Fruit fly (Drosophila melanogaster): ENCODE results near the gene p38c.

Gene p38c

dm6 chr3R:24112320-24113069 lies 37.5 kb downstream of the p38c start, which contains the start of gene CG13605:
Gene CG13605 (minus strand): TSS chr3R:24112389.
- no peak for TF ChIP-seq tll (GFP tag; optimal IDR thresholded peaks at IDR 0.05)
- TF ChIP-seq cad (GFP tag; optimal IDR thresholded peaks at IDR 0.05), result no peak
- no peak for TF ChIP-seq Lim3 (GFP tag; IDR thresholded peaks at IDR 0.05)
- TF ChIP-seq vfl (GFP tag; optimal IDR thresholded peaks at IDR 0.05), result peak; percentile 25
- TF ChIP-seq CG2712 (tag; optimal IDR thresholded peaks at IDR 0.05), result peak; percentile 80
- peak; percentile 86 for TF ChIP-seq slbo (GFP tag; IDR thresholded peaks at IDR 0.05)
- peak; percentile 48 for TF ChIP-seq Dip3 (GFP tag; optimal IDR thresholded peaks at IDR 0.05)
- no peak for TF ChIP-seq CG14965 (GFP tag; optimal IDR thresholded peaks at IDR 0.05; ENCODE audit: borderline replicate concordance)
- 0 out of 2 replicates have a peak, but pooled peaks have one; percentile 27 for TF ChIP-seq danr (GFP tag; IDR thresholded peaks at IDR 0.05)
- TF ChIP-seq row (GFP tag; IDR thresholded peaks at IDR 0.05), result peak; percentile 84
- TF ChIP-seq CG6254 (GFP tag; optimal IDR thresholded peaks at IDR 0.05), result peak; percentile 77
- peak; percentile 78 for TF ChIP-seq ATbp (GFP tag; optimal IDR thresholded peaks at IDR 0.05)
- TF ChIP-seq toy (GFP tag; IDR thresholded peaks at IDR 0.05), result no peak
- no peak for TF ChIP-seq da (GFP tag; optimal IDR thresholded peaks at IDR 0.05)
- no peak for TF ChIP-seq CG11093 (GFP tag; IDR thresholded peaks at IDR 0.05)
- peak; percentile 79 for TF ChIP-seq Fer3 (tag; optimal IDR thresholded peaks at IDR 0.05)
- TF ChIP-seq CG11504 (tag; optimal IDR thresholded peaks at IDR 0.05), result peak; percentile 81
- TF ChIP-seq CG7372 (GFP tag; IDR thresholded peaks at IDR 0.05), result no peak
- peak; percentile 61; the same call in 1 of the 2 replicates for TF ChIP-seq Taf1 (GFP tag; IDR thresholded peaks at IDR 0.05)
- TF ChIP-seq CG7963 (GFP tag; IDR thresholded peaks at IDR 0.05; ENCODE audit: partially characterized antibody), result no peak
- peak; percentile 63 for TF ChIP-seq CG12299 (tag; optimal IDR thresholded peaks at IDR 0.05)
- TF ChIP-seq CG12659 (GFP tag; optimal IDR thresholded peaks at IDR 0.05), result peak; percentile 89
- TF ChIP-seq Six4 (GFP tag; optimal IDR thresholded peaks at IDR 0.05), result peak; percentile 52
- TF ChIP-seq H15 (GFP tag; IDR thresholded peaks at IDR 0.05), result no peak
- TF ChIP-seq corto (GFP tag; optimal IDR thresholded peaks at IDR 0.05), result peak; percentile 22
- TF ChIP-seq tup (GFP tag; optimal IDR thresholded peaks at IDR 0.05), result no peak
- TF ChIP-seq CG3407 (GFP tag; optimal IDR thresholded peaks at IDR 0.05), result peak; percentile 9
- TF ChIP-seq CG43689 (GFP tag; IDR thresholded peaks at IDR 0.05), result 0 out of 2 replicates have a peak, but pooled peaks have one; percentile 16
- TF ChIP-seq CG7556 (GFP tag; optimal IDR thresholded peaks at IDR 0.05), result peak; percentile 75
- peak; percentile 61; the same call in 2 of the 3 replicates for TF ChIP-seq Mrtf (GFP tag; IDR thresholded peaks at IDR 0.05)
- TF ChIP-seq Usf (GFP tag; optimal IDR thresholded peaks at IDR 0.05), result peak; percentile 38
- TF ChIP-seq crol (GFP tag; IDR thresholded peaks at IDR 0.05), result no peak
- TF ChIP-seq Antp (GFP tag; optimal IDR thresholded peaks at IDR 0.05), result peak; percentile 59
- peak; percentile 43 for TF ChIP-seq CG1792 (GFP tag; optimal IDR thresholded peaks at IDR 0.05)
- no peak for TF ChIP-seq Scr (GFP tag; IDR thresholded peaks at IDR 0.05; ENCODE audit: partially characterized antibody)
- TF ChIP-seq Rfx (GFP tag; IDR thresholded peaks at IDR 0.05), result peak; percentile 85
- peak; percentile 61 for TF ChIP-seq CG9817 (tag; optimal IDR thresholded peaks at IDR 0.05)
- TF ChIP-seq CG10462 (GFP tag; optimal IDR thresholded peaks at IDR 0.05), result peak; percentile 26
- TF ChIP-seq CG17802 (tag; optimal IDR thresholded peaks at IDR 0.05), result no peak
- TF ChIP-seq E2f1 (GFP tag; IDR thresholded peaks at IDR 0.05), result peak; percentile 37; the same call in 1 of the 2 replicates
- peak; percentile 26; the same call in 1 of the 2 replicates for TF ChIP-seq CG3847 (GFP tag; IDR thresholded peaks at IDR 0.05)
- TF ChIP-seq her (GFP tag; optimal IDR thresholded peaks at IDR 0.05), result peak; percentile 54
- TF ChIP-seq Bdp1 (GFP tag; optimal IDR thresholded peaks at IDR 0.05), result peak; percentile 97
- TF ChIP-seq al (GFP tag; IDR thresholded peaks at IDR 0.05), result peak; percentile 58
- TF ChIP-seq tin (GFP tag; optimal IDR thresholded peaks at IDR 0.05), result peak; percentile 47
- TF ChIP-seq ap (GFP tag; IDR thresholded peaks at IDR 0.05), result peak; percentile 58
- peak; percentile 46 for TF ChIP-seq CG10431 (GFP tag; optimal IDR thresholded peaks at IDR 0.05)
- no peak for TF ChIP-seq CG14860 (GFP tag; IDR thresholded peaks at IDR 0.05; ENCODE audit: partially characterized antibody)
- TF ChIP-seq Nf-YC (tag; optimal IDR thresholded peaks at IDR 0.05), result peak; percentile 55

All from whole organism, embryonic.